Fruit fly (Drosophila melanogaster) whole organism, embryonic: ENCODE results near the gene CG43085.

Experiments
- Asciz ChIP-seq: fragments of 200-800 bp; sonication (Bioruptor generic); optimal IDR thresholded peaks from 2 replicates; lab custom pipeline; 2017; ENCODE audit warnings: missing biosample characterization, mild to moderate bottlenecking, missing genetic modification characterization, missing genetic modification reagents
- Atf-2 ChIP-seq: fragments of 200-800 bp; sonication (Bioruptor generic); optimal IDR thresholded peaks from 2 replicates; lab custom pipeline; 2016; ENCODE audit warnings: missing biosample characterization, missing genetic modification characterization
- BtbVII ChIP-seq: fragments of 200-800 bp; sonication (Bioruptor generic); optimal IDR thresholded peaks from 3 replicates; lab custom pipeline; 2017; ENCODE audit warnings: missing biosample characterization, mild to moderate bottlenecking, missing genetic modification characterization
- CG1024 ChIP-seq: fragments of 200-800 bp; sonication (Bioruptor generic); IDR thresholded peaks from 2 replicates; pipeline ENCODE4 v1.3.6; 2022; ENCODE audit warnings: missing biosample characterization, missing genetic modification characterization
- CG10274 ChIP-seq: fragments of 200-800 bp; sonication (Bioruptor generic); optimal IDR thresholded peaks from 3 replicates; lab custom pipeline; 2017; ENCODE audit warnings: missing biosample characterization, mild to moderate bottlenecking, missing genetic modification characterization
- CG10959 ChIP-seq: fragments of 200-800 bp; sonication (Bioruptor generic); IDR thresholded peaks from 2 replicates; pipeline ENCODE4 v1.3.6; 2022; ENCODE audit warnings: missing biosample characterization, missing genetic modification characterization
- CG11504 ChIP-seq: fragments of 200-800 bp; sonication (Bioruptor generic); optimal IDR thresholded peaks from 3 replicates; lab custom pipeline; 2019; ENCODE audit warnings: missing biosample characterization, mild to moderate bottlenecking, missing genetic modification characterization, moderate library complexity
- CG16779 ChIP-seq: fragments of 200-800 bp; sonication (Bioruptor generic); IDR thresholded peaks from 2 replicates; pipeline ENCODE4 v1.3.6; 2022; ENCODE audit warnings: missing biosample characterization, missing genetic modification characterization
- CG16813 ChIP-seq: fragments of 200-800 bp; sonication (Bioruptor generic); IDR thresholded peaks from 3 replicates; pipeline ENCODE4 v1.3.6; 2022; ENCODE audit warnings: missing biosample characterization, missing genetic modification characterization; ENCODE audit not compliant: partially characterized antibody
- CG16815 ChIP-seq: fragments of 200-800 bp; sonication (Bioruptor generic); optimal IDR thresholded peaks from 3 replicates; lab custom pipeline; 2017; ENCODE audit warnings: missing biosample characterization, mild to moderate bottlenecking, missing genetic modification characterization
- CG17612 ChIP-seq: fragments of 200-800 bp; sonication (Bioruptor generic); IDR thresholded peaks from 2 replicates; pipeline ENCODE4 v1.3.6; 2022; ENCODE audit warnings: missing biosample characterization, missing genetic modification characterization
- CG2678 ChIP-seq: fragments of 200-800 bp; sonication (Bioruptor generic); optimal IDR thresholded peaks from 3 replicates; lab custom pipeline; 2019; ENCODE audit warnings: missing biosample characterization, mild to moderate bottlenecking, missing genetic modification characterization, moderate library complexity
- CG34224 ChIP-seq: fragments of 200-800 bp; sonication (Bioruptor generic); IDR thresholded peaks from 3 replicates; pipeline ENCODE4 v1.3.6; 2022; ENCODE audit warnings: missing biosample characterization, missing genetic modification characterization; ENCODE audit not compliant: partially characterized antibody
- CG4424 ChIP-seq: fragments of 200-800 bp; sonication (Bioruptor generic); optimal IDR thresholded peaks from 3 replicates; lab custom pipeline; 2016; ENCODE audit warnings: missing biosample characterization, missing genetic modification characterization
- CG6175 ChIP-seq: fragments of 200-800 bp; sonication (Bioruptor generic); IDR thresholded peaks from 3 replicates; pipeline ENCODE4 v1.3.6; 2022; ENCODE audit warnings: missing biosample characterization, missing genetic modification characterization
- CG6272 ChIP-seq: fragments of 200-800 bp; sonication (Bioruptor generic); IDR thresholded peaks from 2 replicates; pipeline ENCODE4 v1.3.6; 2022; ENCODE audit warnings: missing biosample characterization, missing genetic modification characterization
- CG6683 ChIP-seq: fragments of 200-800 bp; sonication (Bioruptor generic); optimal IDR thresholded peaks from 2 replicates; lab custom pipeline; 2017; ENCODE audit warnings: missing biosample characterization, mild to moderate bottlenecking, missing genetic modification characterization, missing genetic modification reagents
- CG7745 ChIP-seq: fragments of 200-800 bp; sonication (Bioruptor generic); optimal IDR thresholded peaks from 2 replicates; lab custom pipeline; 2018; ENCODE audit warnings: missing biosample characterization, mild to moderate bottlenecking, missing genetic modification characterization, moderate library complexity
- CG8089 ChIP-seq: fragments of 200-800 bp; sonication (Bioruptor generic); optimal IDR thresholded peaks from 3 replicates; lab custom pipeline; 2016; ENCODE audit warnings: missing biosample characterization, missing genetic modification characterization
- D19B ChIP-seq: fragments of 200-800 bp; sonication (Bioruptor generic); optimal IDR thresholded peaks from 2 replicates; lab custom pipeline; 2017; ENCODE audit warnings: missing biosample characterization, mild to moderate bottlenecking, missing genetic modification characterization
- Ets97D ChIP-seq: fragments of 200-800 bp; sonication (Bioruptor generic); optimal IDR thresholded peaks from 3 replicates; lab custom pipeline; 2016; ENCODE audit warnings: missing biosample characterization, missing genetic modification characterization
- Gsc ChIP-seq: fragments of 200-800 bp; sonication (Bioruptor generic); IDR thresholded peaks from 2 replicates; pipeline ENCODE4 v1.3.6; 2022; ENCODE audit warnings: missing biosample characterization, missing genetic modification characterization
- Hey ChIP-seq: fragments of 200-800 bp; sonication (Bioruptor generic); optimal IDR thresholded peaks from 3 replicates; lab custom pipeline; 2018; ENCODE audit warnings: missing biosample characterization, mild to moderate bottlenecking, missing genetic modification characterization
- HmgD ChIP-seq: fragments of 200-800 bp; sonication (Bioruptor generic); optimal IDR thresholded peaks from 3 replicates; lab custom pipeline; 2016; ENCODE audit warnings: missing biosample characterization, missing genetic modification characterization
- Hr3 ChIP-seq: fragments of 200-800 bp; sonication (Bioruptor generic); optimal IDR thresholded peaks from 3 replicates; lab custom pipeline; 2016; ENCODE audit warnings: missing biosample characterization, missing genetic modification characterization
- Jarid2 ChIP-seq: fragments of 200-800 bp; sonication (Bioruptor generic); optimal IDR thresholded peaks from 3 replicates; lab custom pipeline; 2017; ENCODE audit warnings: mild to moderate bottlenecking, missing biosample characterization, missing genetic modification reagents, missing genetic modification characterization
- Mad ChIP-seq: fragments of 200-800 bp; sonication (Bioruptor generic); optimal IDR thresholded peaks from 2 replicates; lab custom pipeline; 2016; ENCODE audit warnings: missing biosample characterization, missing genetic modification characterization
- NFAT ChIP-seq: fragments of 200-800 bp; sonication (Bioruptor generic); IDR thresholded peaks from 2 replicates; pipeline ENCODE4 v1.3.6; 2022; ENCODE audit warnings: missing biosample characterization, missing genetic modification characterization
- Stat92E ChIP-seq, 3 experiments: fragments of >200 bp in 2 of 3; fragments of 200-800 bp in 1 of 3; sonication (Bioruptor generic) in 1 of 3; optimal IDR thresholded peaks; 2 replicates each; lab custom pipeline; 2017 to 2019; ENCODE audit warnings: missing biosample characterization in 3 of 3, missing genetic modification characterization in 3 of 3, mild to moderate bottlenecking in 1 of 3, moderate library complexity in 1 of 3
- TFAM ChIP-seq: fragments of 200-800 bp; sonication (Bioruptor generic); optimal IDR thresholded peaks from 2 replicates; lab custom pipeline; 2017; ENCODE audit warnings: missing biosample characterization, missing genetic modification characterization, inconsistent platforms
- abd-A ChIP-seq: fragments of 200-800 bp; sonication (Bioruptor generic); optimal IDR thresholded peaks from 3 replicates; lab custom pipeline; 2019; ENCODE audit warnings: missing biosample characterization, mild to moderate bottlenecking, missing genetic modification characterization, moderate library complexity
- cato ChIP-seq: fragments of 200-800 bp; sonication (Bioruptor generic); optimal IDR thresholded peaks from 2 replicates; lab custom pipeline; 2016; ENCODE audit warnings: missing biosample characterization, missing genetic modification characterization, borderline replicate concordance
- dan ChIP-seq: fragments of 200-800 bp; sonication (Bioruptor generic); IDR thresholded peaks from 2 replicates; pipeline ENCODE4 v1.3.6; 2022; ENCODE audit warnings: missing biosample characterization, missing genetic modification characterization
- dmrt99B ChIP-seq: fragments of 200-800 bp; sonication (Bioruptor generic); optimal IDR thresholded peaks from 2 replicates; lab custom pipeline; 2018; ENCODE audit warnings: missing biosample characterization, mild to moderate bottlenecking, missing genetic modification characterization, moderate library complexity
- fd102C ChIP-seq: fragments of 200-800 bp; sonication (Bioruptor generic); optimal IDR thresholded peaks from 2 replicates; lab custom pipeline; 2018; ENCODE audit warnings: missing biosample characterization, mild to moderate bottlenecking, missing genetic modification characterization, moderate library complexity
- fu2 ChIP-seq: fragments of 200-800 bp; sonication (Bioruptor generic); optimal IDR thresholded peaks from 2 replicates; lab custom pipeline; 2016; ENCODE audit warnings: missing biosample characterization, missing genetic modification characterization
- gfzf ChIP-seq: fragments of 200-800 bp; sonication (Bioruptor generic); optimal IDR thresholded peaks from 2 replicates; lab custom pipeline; 2016; ENCODE audit warnings: missing biosample characterization, mild to moderate bottlenecking, missing genetic modification characterization, moderate library complexity
- hth ChIP-seq: fragments of >200 bp; optimal IDR thresholded peaks from 2 replicates; lab custom pipeline; 2017; ENCODE audit warnings: inconsistent platforms
- inv ChIP-seq: fragments of 200-800 bp; sonication (Bioruptor generic); IDR thresholded peaks from 2 replicates; pipeline ENCODE4 v1.3.6; 2022; ENCODE audit warnings: missing biosample characterization, missing genetic modification characterization; ENCODE audit not compliant: partially characterized antibody
- kay ChIP-seq: fragments of 200-800 bp; sonication (Bioruptor generic); optimal IDR thresholded peaks from 2 replicates; lab custom pipeline; 2016; ENCODE audit warnings: missing biosample characterization, missing genetic modification characterization
- kni ChIP-seq: fragments of 200-800 bp; sonication (Bioruptor generic); optimal IDR thresholded peaks from 3 replicates; lab custom pipeline; 2017; ENCODE audit warnings: mild to moderate bottlenecking, missing biosample characterization, missing genetic modification reagents, missing genetic modification characterization
- luna ChIP-seq: fragments of 200-800 bp; sonication (Bioruptor generic); optimal IDR thresholded peaks from 2 replicates; lab custom pipeline; 2016; ENCODE audit warnings: missing biosample characterization, missing genetic modification characterization
- prd ChIP-seq, 3 experiments: fragments of >200 bp in 2 of 3; fragments of 200-800 bp in 1 of 3; sonication (Bioruptor generic) in 1 of 3; optimal IDR thresholded peaks in 2 of 3; IDR thresholded peaks in 1 of 3; 2 replicates in 2 of 3; 3 replicates in 1 of 3; pipeline versions ENCODE4 v1.3.6 to Lab custom; 2017 to 2022; ENCODE audit warnings: missing biosample characterization in 1 of 3, missing genetic modification characterization in 1 of 3
- repo ChIP-seq: fragments of 200-800 bp; sonication (Bioruptor generic); optimal IDR thresholded peaks from 2 replicates; lab custom pipeline; 2016; ENCODE audit warnings: missing biosample characterization, missing genetic modification characterization
- schlank ChIP-seq: fragments of 200-800 bp; sonication (Bioruptor generic); optimal IDR thresholded peaks from 2 replicates; lab custom pipeline; 2018; ENCODE audit warnings: missing biosample characterization, mild to moderate bottlenecking, missing genetic modification characterization
- seq ChIP-seq: fragments of 200-800 bp; sonication (Bioruptor generic); IDR thresholded peaks from 2 replicates; pipeline ENCODE4 v1.3.6; 2022; ENCODE audit warnings: missing biosample characterization, missing genetic modification characterization
- sima ChIP-seq: fragments of 200-800 bp; sonication (Bioruptor generic); optimal IDR thresholded peaks from 2 replicates; lab custom pipeline; 2016; ENCODE audit warnings: missing biosample characterization, missing genetic modification characterization
- stwl ChIP-seq: fragments of 200-800 bp; sonication (Bioruptor generic); optimal IDR thresholded peaks from 3 replicates; lab custom pipeline; 2018; ENCODE audit warnings: missing biosample characterization, mild to moderate bottlenecking, missing genetic modification characterization, moderate library complexity
- toy ChIP-seq: fragments of 200-800 bp; sonication (Bioruptor generic); IDR thresholded peaks from 2 replicates; pipeline ENCODE4 v1.3.6; 2022; ENCODE audit warnings: missing biosample characterization, missing genetic modification characterization

CG43085 gene

dm6 chr3L:17610896-17611711 lies 35.4 kb downstream of the CG43085 start (continued):
- TF ChIP-seq dan (GFP tag; lab: Robert Waterston, UW) (no peak), gfzf (GFP tag; lab: Kevin White, UChicago) (no peak), fu2 (GFP tag; lab: Kevin White, UChicago) (no peak), CG10959 (GFP tag; lab: Robert Waterston, UW) (no peak), Atf-2 (GFP tag; lab: Kevin White, UChicago) (no peak), Jarid2 (peak; percentile 36), CG7745 (tag; lab: Kevin White, UChicago) (no peak), CG16813 (GFP tag; lab: Robert Waterston, UW) (no peak), dmrt99B (tag; lab: Kevin White, UChicago) (peak; percentile 85), CG34224 (no peak), luna (GFP tag; lab: Kevin White, UChicago) (no peak), fd102C (GFP tag; lab: Kevin White, UChicago) (no peak), CG1024 (GFP tag; lab: Robert Waterston, UW) (0 out of 2 replicates have a peak, but pooled peaks have one; percentile 22), kay (GFP tag; lab: Kevin White, UChicago) (no peak), CG16815 (peak; percentile 68), BtbVII (GFP tag; lab: Kevin White, UChicago) (peak; percentile 42), TFAM (no peak), sima (GFP tag; lab: Kevin White, UChicago) (no peak), HmgD (GFP tag; lab: Kevin White, UChicago) (no peak), hth (lab: Kevin White, UChicago) (no peak), Gsc (GFP tag; lab: Robert Waterston, UW) (no peak), Hr3 (GFP tag; lab: Kevin White, UChicago) (peak; percentile 71), schlank (tag; lab: Kevin White, UChicago) (no peak), D19B (GFP tag; lab: Kevin White, UChicago) (no peak), abd-A (tag; lab: Kevin White, UChicago) (no peak), CG6272 (GFP tag; lab: Robert Waterston, UW) (no peak), toy (GFP tag; lab: Robert Waterston, UW) (no peak), seq (GFP tag; lab: Robert Waterston, UW) (0 out of 2 replicates have a peak, but pooled peaks have one; percentile 27), prd (optimal IDR thresholded peaks at IDR 0.05; lab: Kevin White, UChicago) (no peak), prd (GFP tag; IDR thresholded peaks at IDR 0.05; lab: Robert Waterston, UW) (peak; percentile 37; the same call in 1 of the 3 replicates), repo (GFP tag; lab: Kevin White, UChicago) (no peak), Asciz (GFP tag; lab: Kevin White, UChicago) (peak; percentile 71), Mad (GFP tag; lab: Kevin White, UChicago) (peak; percentile 21), Ets97D (GFP tag; lab: Kevin White, UChicago) (no peak), CG4424 (GFP tag; lab: Kevin White, UChicago) (peak; percentile 73), CG6175 (GFP tag; lab: Robert Waterston, UW) (no peak), cato (GFP tag; lab: Kevin White, UChicago) (peak; percentile 39), CG16779 (no peak), CG17612 (no peak), Stat92E (GFP tag; optimal IDR thresholded peaks at IDR 0.05; lab: Kevin White, UChicago) (peak in 1 of 3 experiments; percentile 26), Hey (no peak), kni (GFP tag; lab: Kevin White, UChicago) (no peak), CG2678 (tag; lab: Kevin White, UChicago) (peak; percentile 80), stwl (tag; lab: Kevin White, UChicago) (no peak), CG10274 (no peak), CG8089 (GFP tag; lab: Kevin White, UChicago) (no peak), inv (GFP tag; lab: Robert Waterston, UW) (no peak), CG11504 (peak; percentile 84), CG6683 (no peak), NFAT (GFP tag; lab: Robert Waterston, UW) (no peak)
